Worm (Caenorhabditis elegans): Measurements from ENCODE around the gene rpt-2.

DNA sequence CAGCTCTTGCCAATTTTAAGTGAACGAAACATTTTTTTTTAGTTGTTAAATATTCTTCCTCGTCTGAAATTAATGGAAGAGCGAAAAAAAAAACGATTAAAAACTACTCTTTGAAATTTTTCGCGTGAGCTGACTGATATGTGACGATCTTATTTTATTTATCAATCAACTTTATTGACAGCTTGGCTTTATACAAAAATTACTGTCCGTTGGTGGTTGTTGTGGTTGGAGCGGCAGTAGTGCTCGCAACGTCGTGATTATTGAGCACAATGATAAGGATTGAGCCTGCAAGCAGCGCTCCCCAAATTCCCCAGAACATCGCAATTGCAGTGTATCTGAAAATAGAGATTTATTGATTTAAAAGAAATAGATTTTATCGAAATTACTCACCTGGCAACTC is 27.0 kb upstream of the rpt-2 start:
- TF ChIP-seq ztf-23 (GFP tag; IDR thresholded peaks at IDR 0.05) (no peak), flt-1 (GFP tag; IDR thresholded peaks at IDR 0.05) (no peak), ref-1 (GFP tag; conservative IDR thresholded peaks at IDR 0.05) (no peak), T22C8.4 (GFP tag; IDR thresholded peaks at IDR 0.05) (no peak), klf-2 (GFP tag; conservative IDR thresholded peaks at IDR 0.05) (no peak)
